Worm (Caenorhabditis elegans) whole organism, early embryonic: ENCODE results near the gene rpb-9.

Experiments
- F13C5.2 ChIP-seq: sonication (generic microtip); optimal IDR thresholded peaks from 2 replicates; lab custom pipeline; 2017; ENCODE audit warnings: mild to moderate bottlenecking, missing genetic modification characterization, inconsistent platforms, missing compliant biosample characterization
- aly-1 ChIP-seq: sonication (generic microtip); optimal IDR thresholded peaks from 2 replicates; lab custom pipeline; 2016; ENCODE audit warnings: missing genetic modification characterization, missing compliant biosample characterization
- ama-1 ChIP-seq: fragments of 150-350 bp; optimal IDR thresholded peaks from 2 replicates; lab custom pipeline; 2014
- ceh-13 ChIP-seq: fragments of 200-800 bp; sonication (Bioruptor generic); optimal IDR thresholded peaks from 2 replicates; lab custom pipeline; 2018; ENCODE audit warnings: mild to moderate bottlenecking, missing genetic modification characterization, missing compliant biosample characterization
- ets-7 ChIP-seq: sonication (generic microtip); optimal IDR thresholded peaks from 2 replicates; lab custom pipeline; 2016; ENCODE audit warnings: missing genotype, missing genetic modification characterization, missing compliant biosample characterization
- hmbx-1 ChIP-seq: sonication (generic microtip); optimal IDR thresholded peaks from 2 replicates; lab custom pipeline; 2016; ENCODE audit warnings: mild to moderate bottlenecking, missing genetic modification characterization, missing compliant biosample characterization
- hmg-4 ChIP-seq: fragments of 200-800 bp; sonication (Bioruptor generic); optimal IDR thresholded peaks from 2 replicates; lab custom pipeline; 2018; ENCODE audit warnings: mild to moderate bottlenecking, missing genetic modification characterization, missing compliant biosample characterization
- sea-1 ChIP-seq: fragments of 200-800 bp; sonication (Bioruptor generic); conservative IDR thresholded peaks from 2 replicates; pipeline ENCODE4 v1.3.6; 2022; ENCODE audit warnings: missing genetic modification characterization, missing compliant biosample characterization
- tbx-11 ChIP-seq: fragments of 200-800 bp; sonication (Bioruptor generic); IDR thresholded peaks from 2 replicates; pipeline ENCODE4 v1.3.6; 2022; ENCODE audit warnings: missing genetic modification characterization, missing compliant biosample characterization
- tbx-37 ChIP-seq: fragments of 200-800 bp; sonication (Bioruptor generic); conservative IDR thresholded peaks from 2 replicates; pipeline ENCODE4 v1.3.6; 2022; ENCODE audit warnings: missing genetic modification reagents, missing genetic modification characterization, missing compliant biosample characterization
- tra-4 ChIP-seq: sonication (generic microtip); optimal IDR thresholded peaks from 2 replicates; lab custom pipeline; 2017; ENCODE audit warnings: missing genetic modification characterization, missing compliant biosample characterization

DNA sequence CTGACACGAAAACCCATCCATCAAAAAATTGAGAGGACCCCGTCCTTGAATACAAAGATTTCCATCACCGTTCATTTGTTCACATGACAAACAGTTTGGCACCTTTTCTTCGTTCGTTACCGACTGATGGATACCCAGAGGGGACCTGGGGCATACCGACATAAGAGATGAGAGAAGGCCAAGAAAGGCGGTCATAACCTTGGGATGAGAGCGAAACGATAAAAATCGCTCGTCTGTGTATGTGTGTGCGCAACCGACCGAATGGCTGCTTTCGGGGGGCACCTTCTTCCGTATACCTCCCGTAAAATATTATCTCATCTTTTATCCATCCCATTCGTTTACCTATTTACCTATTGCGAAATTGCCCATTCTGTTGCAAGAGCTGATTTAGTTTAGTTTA, 32.8 kb upstream of the rpb-9 start:
- peak; percentile 33 for TF ChIP-seq hmg-4 (GFP tag; lab: Kevin White, UChicago)
- TF ChIP-seq ama-1 (lab: Kevin White, UChicago), result no peak
- TF ChIP-seq aly-1 (tag; lab: Kevin White, UChicago), result no peak
- no peak for TF ChIP-seq hmbx-1
- no peak for TF ChIP-seq F13C5.2 (tag; lab: Kevin White, UChicago)
- no peak for TF ChIP-seq ets-7
- no peak for TF ChIP-seq tbx-11 (GFP tag; lab: Robert Waterston, UW)
- no peak for TF ChIP-seq ceh-13 (GFP tag; lab: Kevin White, UChicago)
- no peak for TF ChIP-seq sea-1 (GFP tag; lab: Robert Waterston, UW)
- no peak for TF ChIP-seq tra-4 (tag; lab: Kevin White, UChicago)
- no peak for TF ChIP-seq tbx-37 (GFP tag; lab: Robert Waterston, UW)
